Worm (Caenorhabditis elegans): ENCODE results near the gene kars-1.

DNA sequence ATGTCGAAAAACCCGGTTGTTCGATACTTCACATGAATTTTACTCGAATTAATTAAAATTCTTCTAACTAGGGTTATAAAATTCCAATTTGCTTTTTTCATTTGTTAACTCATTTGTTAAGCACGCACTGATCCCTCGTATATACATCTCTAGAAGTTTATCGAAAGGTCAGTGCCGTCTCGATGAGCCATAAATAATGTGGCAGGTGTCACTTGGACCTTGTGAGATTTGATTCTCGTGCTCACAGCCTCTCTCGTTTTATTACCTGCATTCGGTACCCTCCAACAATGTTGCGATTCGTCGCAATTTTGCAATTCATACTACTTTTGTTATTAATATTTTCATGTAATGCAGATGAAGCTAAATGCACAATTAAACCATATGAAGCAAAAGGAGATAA is 44.1 kb upstream of the kars-1 start, which contains the start of gene spon-1:
- TF ChIP-seq mls-2 (tag; optimal IDR thresholded peaks at IDR 0.05) (no peak), ces-1 (GFP tag; optimal IDR thresholded peaks at IDR 0.05) (no peak), bed-3 (GFP tag; optimal IDR thresholded peaks at IDR 0.05) (no peak), mep-1 (tag; optimal IDR thresholded peaks at IDR 0.05) (no peak), nhr-237 (tag; optimal IDR thresholded peaks at IDR 0.05) (no peak), lsy-2 (tag; optimal IDR thresholded peaks at IDR 0.05) (no peak), lin-13 (tag; optimal IDR thresholded peaks at IDR 0.05) (no peak), nhr-12 (tag; optimal IDR thresholded peaks at IDR 0.05) (no peak)
